Worm (Caenorhabditis elegans) whole organism, L2 larva: ENCODE results near the gene kle-2.

Experiments
- ama-1 ChIP-seq: fragments of 150-350 bp; optimal IDR thresholded peaks from 2 replicates; lab custom pipeline; 2018; ENCODE audit warnings: inconsistent platforms
- blmp-1 ChIP-seq: sonication (generic microtip); optimal IDR thresholded peaks from 2 replicates; lab custom pipeline; 2017; ENCODE audit warnings: missing genetic modification characterization, mild to moderate bottlenecking, missing compliant biosample characterization, antibody characterized with exemption, moderate library complexity; ENCODE audit not compliant: insufficient read depth
- ceh-82 ChIP-seq: fragments of 150-350 bp; optimal IDR thresholded peaks from 2 replicates; lab custom pipeline; 2014; ENCODE audit warnings: missing biosample characterization, missing genetic modification characterization
- lsy-2 ChIP-seq, 2 experiments: fragments of 150-350 bp in 1 of 2; sonication (generic microtip) in 1 of 2; optimal IDR thresholded peaks; 2 replicates each; lab custom pipeline; 2014 to 2017; ENCODE audit warnings: missing biosample characterization in 2 of 2, missing genetic modification characterization in 2 of 2
- nhr-11 ChIP-seq: fragments of 150-350 bp; optimal IDR thresholded peaks from 2 replicates; lab custom pipeline; 2014; ENCODE audit warnings: missing biosample characterization, missing genetic modification characterization
- nhr-12 ChIP-seq: fragments of 150-350 bp; optimal IDR thresholded peaks from 2 replicates; lab custom pipeline; 2014; ENCODE audit warnings: missing biosample characterization, missing genetic modification characterization
- nhr-237 ChIP-seq: fragments of 150-350 bp; optimal IDR thresholded peaks from 2 replicates; lab custom pipeline; 2014; ENCODE audit warnings: missing biosample characterization, missing genetic modification characterization
- nhr-25 ChIP-seq: fragments of 150-350 bp; sonication (generic microtip); optimal IDR thresholded peaks from 3 replicates; lab custom pipeline; 2014; ENCODE audit warnings: missing biosample characterization, missing genetic modification characterization
- sem-4 ChIP-seq: fragments of 150-350 bp; optimal IDR thresholded peaks from 2 replicates; lab custom pipeline; 2014; ENCODE audit warnings: missing biosample characterization, missing genetic modification reagents, missing genetic modification characterization
- sma-9 ChIP-seq, 2 experiments: fragments of 150-350 bp in 1 of 2; sonication (generic microtip) in 1 of 2; optimal IDR thresholded peaks; 2 replicates each; lab custom pipeline; 2014 to 2016; ENCODE audit warnings: missing genetic modification characterization in 2 of 2, mild to moderate bottlenecking in 1 of 2, missing biosample characterization in 1 of 2, missing compliant biosample characterization in 1 of 2, missing genetic modification reagents in 1 of 2, moderate library complexity in 1 of 2
- unc-62 ChIP-seq: fragments of 150-350 bp; optimal IDR thresholded peaks from 2 replicates; lab custom pipeline; 2014; ENCODE audit warnings: missing biosample characterization, missing genetic modification reagents, missing genetic modification characterization

DNA sequence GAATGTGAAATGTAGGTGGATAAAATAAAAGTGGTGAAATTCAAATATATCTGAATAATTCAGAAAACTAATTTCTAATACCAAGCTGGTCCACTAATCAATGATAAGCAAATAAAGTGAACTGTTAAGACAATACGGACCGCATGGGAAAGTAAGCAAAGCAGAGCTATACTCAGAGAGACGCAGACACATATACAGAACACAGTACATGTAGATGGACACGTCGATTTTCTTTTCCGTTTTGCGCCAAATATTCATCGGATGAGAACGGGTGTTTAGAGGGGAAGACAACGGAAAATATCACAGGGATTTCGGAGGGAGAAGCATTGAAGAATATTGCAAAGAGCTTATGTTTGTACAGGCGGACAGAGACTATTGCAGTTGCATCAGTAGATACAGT is 15.5 kb upstream of the kle-2 start:
- TF ChIP-seq nhr-12 (tag; lab: Kevin White, UChicago) (no peak), unc-62 (GFP tag; lab: Kevin White, UChicago) (no peak), nhr-25 (tag; lab: Kevin White, UChicago) (no peak), lsy-2 (tag; optimal IDR thresholded peaks at IDR 0.05; lab: Kevin White, UChicago) (no peak), sem-4 (tag; lab: Kevin White, UChicago) (no peak), sma-9 (GFP tag; optimal IDR thresholded peaks at IDR 0.05; lab: Kevin White, UChicago) (no peak), sma-9 (tag; optimal IDR thresholded peaks at IDR 0.05; lab: Kevin White, UChicago) (no peak), blmp-1 (tag; lab: Kevin White, UChicago) (no peak), nhr-11 (tag; lab: Kevin White, UChicago) (no peak), ama-1 (lab: Kevin White, UChicago) (no peak), ceh-82 (tag; lab: Kevin White, UChicago) (no peak), nhr-237 (tag; lab: Kevin White, UChicago) (no peak)
